Worm (Caenorhabditis elegans): Measurements from ENCODE around the gene rps-21.
A peak's percentile ranks its signal among the peaks of the same experiment; 100 is the strongest.

Gene rps-21

ce11 chrIII:7141285-7141715 lies 48.1 kb downstream of the rps-21 start:
- TF ChIP-seq lin-39 (tag; optimal IDR thresholded peaks at IDR 0.05) (peak; percentile 50), nhr-71 (tag; optimal IDR thresholded peaks at IDR 0.05) (peak; percentile 74), fos-1 (tag; optimal IDR thresholded peaks at IDR 0.05) (no peak), dpl-1 (GFP tag; optimal IDR thresholded peaks at IDR 0.05) (peak in 1 of 3 experiments; percentile 23), tlp-1 (tag; optimal IDR thresholded peaks at IDR 0.05) (no peak), snu-23 (GFP tag; optimal IDR thresholded peaks at IDR 0.05) (peak; percentile 32), elt-2 (tag; optimal IDR thresholded peaks at IDR 0.05) (peak; percentile 92), nhr-90 (tag; optimal IDR thresholded peaks at IDR 0.05; ENCODE audit: poor library complexity) (peak; percentile 76), ceh-82 (tag; optimal IDR thresholded peaks at IDR 0.05) (no peak), jun-1 (tag; optimal IDR thresholded peaks at IDR 0.05) (peak; percentile 28), grh-1 (GFP tag; IDR thresholded peaks at IDR 0.05) (0 out of 2 replicates have a peak, but pooled peaks have one; percentile 31), unc-86 (tag; optimal IDR thresholded peaks at IDR 0.05) (no peak), nhr-19 (GFP tag; conservative IDR thresholded peaks at IDR 0.05) (peak; percentile 75), lin-14 (GFP tag; optimal IDR thresholded peaks at IDR 0.05) (peak; percentile 59), swsn-7 (tag; optimal IDR thresholded peaks at IDR 0.05) (peak; percentile 45), ama-1 (optimal IDR thresholded peaks at IDR 0.05) (peak; percentile 92), lin-35 (GFP tag; optimal IDR thresholded peaks at IDR 0.05) (peak in 1 of 2 experiments; percentile 73), lsy-2 (tag; optimal IDR thresholded peaks at IDR 0.05) (peak; percentile 3 to 15), ces-1 (GFP tag; optimal IDR thresholded peaks at IDR 0.05) (no peak), nhr-47 (tag; optimal IDR thresholded peaks at IDR 0.05) (peak; percentile 42), sox-4 (tag; optimal IDR thresholded peaks at IDR 0.05) (no peak), efl-1 (optimal IDR thresholded peaks at IDR 0.05) (peak; percentile 19 to 41), efl-1 (GFP tag; optimal IDR thresholded peaks at IDR 0.05 in 1 of 2) (peak in 1 of 2 experiments; percentile 96), aly-2 (tag; optimal IDR thresholded peaks at IDR 0.05) (no peak), zag-1 (tag; optimal IDR thresholded peaks at IDR 0.05) (no peak), nhr-20 (tag; optimal IDR thresholded peaks at IDR 0.05) (peak; percentile 42), rnt-1 (tag; optimal IDR thresholded peaks at IDR 0.05) (peak; percentile 55), snpc-4 (tag; optimal IDR thresholded peaks at IDR 0.05) (peak; percentile 97), nhr-85 (tag) (peak; percentile 14), hpl-2 (GFP tag; optimal IDR thresholded peaks at IDR 0.05) (peak; percentile 47), nhr-77 (tag; optimal IDR thresholded peaks at IDR 0.05) (peak; percentile 62), nhr-76 (tag; optimal IDR thresholded peaks at IDR 0.05) (no peak)

- no peak for TF ChIP-seq jun-1 (tag; optimal IDR thresholded peaks at IDR 0.05)
- TF ChIP-seq grh-1 (GFP tag; IDR thresholded peaks at IDR 0.05): peak; percentile 67
- TF ChIP-seq vab-15 (tag; optimal IDR thresholded peaks at IDR 0.05): no peak
- no peak for TF ChIP-seq nhr-11 (tag; optimal IDR thresholded peaks at IDR 0.05)
- no peak for TF ChIP-seq dpl-1 (GFP tag; optimal IDR thresholded peaks at IDR 0.05)
- peak; percentile 97 for TF ChIP-seq snpc-4 (tag; optimal IDR thresholded peaks at IDR 0.05)
- TF ChIP-seq pqm-1 (tag; optimal IDR thresholded peaks at IDR 0.05): no peak
- TF ChIP-seq lin-13 (GFP tag; optimal IDR thresholded peaks at IDR 0.05): no peak
- no peak for TF ChIP-seq pag-3 (tag; optimal IDR thresholded peaks at IDR 0.05; ENCODE audit: borderline replicate concordance, insufficient read depth)
- TF ChIP-seq elt-2 (tag; optimal IDR thresholded peaks at IDR 0.05): peak; percentile 46
- no peak for TF ChIP-seq lir-3 (tag; optimal IDR thresholded peaks at IDR 0.05; ENCODE audit: poor library complexity)
- TF ChIP-seq lin-39 (tag; optimal IDR thresholded peaks at IDR 0.05): no peak
- TF ChIP-seq dsc-1 (tag; optimal IDR thresholded peaks at IDR 0.05): no peak
- no peak for TF ChIP-seq ztf-4 (tag; optimal IDR thresholded peaks at IDR 0.05)
- no peak for TF ChIP-seq alr-1 (tag; optimal IDR thresholded peaks at IDR 0.05; ENCODE audit: borderline replicate concordance)
- TF ChIP-seq fkh-10 (GFP tag; optimal IDR thresholded peaks at IDR 0.05): no peak
- no peak for TF ChIP-seq efl-3 (GFP tag; optimal IDR thresholded peaks at IDR 0.05)
- no peak for TF ChIP-seq ceh-8 (GFP tag; optimal IDR thresholded peaks at IDR 0.05)
- TF ChIP-seq fkh-8 (tag; optimal IDR thresholded peaks at IDR 0.05): no peak
- TF ChIP-seq hlh-17 (GFP tag; optimal IDR thresholded peaks at IDR 0.05; ENCODE audit: borderline replicate concordance): no peak
- TF ChIP-seq tlp-1 (tag; optimal IDR thresholded peaks at IDR 0.05): no peak
- no peak for TF ChIP-seq unc-86 (tag; optimal IDR thresholded peaks at IDR 0.05)
- peak; percentile 79 for TF ChIP-seq nhr-19 (GFP tag; conservative IDR thresholded peaks at IDR 0.05)
- TF ChIP-seq mef-2 (tag; optimal IDR thresholded peaks at IDR 0.05): no peak
- TF ChIP-seq mep-1 (tag; optimal IDR thresholded peaks at IDR 0.05): no peak
- TF ChIP-seq ztf-11 (tag; optimal IDR thresholded peaks at IDR 0.05): no peak
- no peak for TF ChIP-seq egl-13 (tag; optimal IDR thresholded peaks at IDR 0.05)
- no peak for TF ChIP-seq tbx-2 (tag; optimal IDR thresholded peaks at IDR 0.05)
These were observed 49.2 kb downstream of the rps-21 start for ce11 chrIII:7140228-7140710.
